Worm (Caenorhabditis elegans): ENCODE data around the gene F53B1.9.

- TF ChIP-seq snpc-4 (tag; optimal IDR thresholded peaks at IDR 0.05) (no peak), lin-39 (tag; optimal IDR thresholded peaks at IDR 0.05) (no peak), nhr-71 (tag; optimal IDR thresholded peaks at IDR 0.05) (no peak), nhr-11 (tag; optimal IDR thresholded peaks at IDR 0.05) (no peak), C04F5.9 (tag; optimal IDR thresholded peaks at IDR 0.05) (no peak), C16A3.4 (tag; optimal IDR thresholded peaks at IDR 0.05) (no peak), fkh-10 (GFP tag; optimal IDR thresholded peaks at IDR 0.05) (no peak), ama-1 (optimal IDR thresholded peaks at IDR 0.05) (no peak), nhr-19 (GFP tag; conservative IDR thresholded peaks at IDR 0.05) (no peak), mdl-1 (tag; optimal IDR thresholded peaks at IDR 0.05) (no peak), blmp-1 (tag; optimal IDR thresholded peaks at IDR 0.05) (no peak), sptf-1 (tag; optimal IDR thresholded peaks at IDR 0.05) (no peak), alr-1 (tag; optimal IDR thresholded peaks at IDR 0.05; ENCODE audit: borderline replicate concordance) (no peak)
Measured at ce11 chrX:2131650-2132049, at the start of gene F53B1.9.

Data from whole organism, L1 larva.